Worm (Caenorhabditis elegans): ENCODE results near the gene ZK856.16.

ZK856.16 gene

ce11 chrV:10179235-10179634 lies 26.1 kb downstream of the ZK856.16 start, which contains the start of gene cul-5:
TSS of gene cul-5 (plus strand) at chrV:10179535.
- TF ChIP-seq W03F9.2 (tag; optimal IDR thresholded peaks at IDR 0.05), result no peak
- no peak for TF ChIP-seq him-1 (tag; optimal IDR thresholded peaks at IDR 0.05)
- TF ChIP-seq dao-5 (tag; optimal IDR thresholded peaks at IDR 0.05), result no peak

ce11 chrV:10178166-10178565 lies 27.2 kb downstream of the ZK856.16 start:
- TF ChIP-seq W03F9.2 (tag; optimal IDR thresholded peaks at IDR 0.05) (peak; percentile 55), dao-5 (tag; optimal IDR thresholded peaks at IDR 0.05) (no peak), him-1 (tag; optimal IDR thresholded peaks at IDR 0.05) (peak; percentile 40)

ce11 chrV:10174632-10175075 lies 30.7 kb downstream of the ZK856.16 start:
- peak; percentile 95 for TF ChIP-seq him-1 (tag; optimal IDR thresholded peaks at IDR 0.05)
- TF ChIP-seq dao-5 (tag; optimal IDR thresholded peaks at IDR 0.05), result no peak

- TF ChIP-seq dao-5 (tag; optimal IDR thresholded peaks at IDR 0.05), result no peak
- TF ChIP-seq W03F9.2 (tag; optimal IDR thresholded peaks at IDR 0.05), result no peak
Observed at ce11 chrV:10173653-10174052, 31.7 kb downstream of the ZK856.16 start, which contains the start of gene egl-3. TSS of gene egl-3 (minus strand) at chrV:10173753.

- TF ChIP-seq him-1 (tag; optimal IDR thresholded peaks at IDR 0.05) (peak; percentile 93), W03F9.2 (tag; optimal IDR thresholded peaks at IDR 0.05) (no peak)
Observed at ce11 chrV:10168870-10169269, 36.5 kb downstream of the ZK856.16 start.

- TF ChIP-seq W03F9.2 (tag; optimal IDR thresholded peaks at IDR 0.05) (no peak), dao-5 (tag; optimal IDR thresholded peaks at IDR 0.05) (no peak), him-1 (tag; optimal IDR thresholded peaks at IDR 0.05) (no peak)
Observed at ce11 chrV:10166368-10166767, 39.0 kb downstream of the ZK856.16 start, which contains the start of gene C51E3.6. TSS of gene C51E3.6 (minus strand) at chrV:10166468.

- TF ChIP-seq him-1 (tag; optimal IDR thresholded peaks at IDR 0.05) (no peak), W03F9.2 (tag; optimal IDR thresholded peaks at IDR 0.05) (no peak), dao-5 (tag; optimal IDR thresholded peaks at IDR 0.05) (no peak)
Observed at ce11 chrV:10160954-10161353, 44.4 kb downstream of the ZK856.16 start, which contains the start of gene C51E3.10. TSS of gene C51E3.10 (minus strand) at chrV:10161134.

- no peak for TF ChIP-seq W03F9.2 (tag; optimal IDR thresholded peaks at IDR 0.05)
- TF ChIP-seq him-1 (tag; optimal IDR thresholded peaks at IDR 0.05), result no peak
- no peak for TF ChIP-seq dao-5 (tag; optimal IDR thresholded peaks at IDR 0.05)
Observed at ce11 chrV:10159972-10160371, 45.4 kb downstream of the ZK856.16 start.

- TF ChIP-seq him-1 (tag; optimal IDR thresholded peaks at IDR 0.05) (no peak), dao-5 (tag; optimal IDR thresholded peaks at IDR 0.05) (no peak), W03F9.2 (tag; optimal IDR thresholded peaks at IDR 0.05) (no peak)
Observed at ce11 chrV:10158528-10158927, 46.9 kb downstream of the ZK856.16 start, which contains the start of gene srsx-30. TSS of gene srsx-30 (plus strand) at chrV:10158828.

Measured in whole organism, L4/young adult.